Comparison of ENCODE assay signal across 3 fruit fly cellular contexts in the genomic region with DNA sequence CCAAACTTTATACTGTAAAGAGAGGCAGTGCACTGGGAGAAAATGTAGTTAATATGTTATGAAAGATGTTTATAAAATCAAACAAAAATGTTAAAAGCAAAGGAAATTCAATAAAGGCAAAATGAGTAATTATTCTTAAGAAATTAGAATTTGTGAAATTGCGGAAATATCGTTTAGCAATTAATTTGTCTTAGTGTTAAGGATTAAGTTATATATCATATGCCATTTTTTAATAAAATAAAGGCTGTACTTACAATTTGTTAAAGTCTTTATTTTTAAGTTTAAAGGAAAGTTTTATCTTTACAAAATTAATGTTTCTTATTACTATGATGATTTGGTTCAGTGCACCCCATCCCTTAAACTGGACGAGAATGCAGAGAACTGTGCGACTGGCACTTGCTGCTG.
TF ChIP-seq lines count a peak whose summit lies in the region.

No protein-coding gene starts in this region.

TF ChIP-seq in whole organism, embryonic, 481 proteins besides CTCF, POLR2A, EP300 and RAD21 (continued from another document):
- TF ChIP-seq D (optimal IDR thresholded peaks at IDR 0.05; lab: Kevin White, UChicago) (no peak), D (GFP tag; optimal IDR thresholded peaks at IDR 0.05; lab: Kevin White, UChicago) (peak; percentile 6), bsh (GFP tag; optimal IDR thresholded peaks at IDR 0.05; lab: Kevin White, UChicago) (peak in 1 of 2 experiments; percentile 19), phol (tag; optimal IDR thresholded peaks at IDR 0.05; lab: Kevin White, UChicago) (peak; percentile 29), nmo (GFP tag; optimal IDR thresholded peaks at IDR 0.05; lab: Kevin White, UChicago) (peak; percentile 53), kay (GFP tag; optimal IDR thresholded peaks at IDR 0.05; lab: Kevin White, UChicago) (no peak), CG2712 (tag; optimal IDR thresholded peaks at IDR 0.05; lab: Kevin White, UChicago) (peak; percentile 45), dmrt11E (tag; optimal IDR thresholded peaks at IDR 0.05; lab: Kevin White, UChicago) (peak; percentile 9), CG10979 (tag; optimal IDR thresholded peaks at IDR 0.05; lab: Kevin White, UChicago) (peak; percentile 43), unpg (GFP tag; optimal IDR thresholded peaks at IDR 0.05; lab: Kevin White, UChicago) (peak; percentile 0), CG8388 (GFP tag; optimal IDR thresholded peaks at IDR 0.05; lab: Kevin White, UChicago) (peak; percentile 9), sens (GFP tag; lab: Kevin White, UChicago) (peak; percentile 49), CG11504 (tag; optimal IDR thresholded peaks at IDR 0.05; lab: Kevin White, UChicago) (peak; percentile 28), lola (GFP tag; optimal IDR thresholded peaks at IDR 0.05; lab: Kevin White, UChicago) (peak in 1 of 3 experiments; percentile 5)

TF ChIP-seq in whole organism, prepupa, 60 proteins besides CTCF, POLR2A, EP300 and RAD21 (continued from another document):
- TF ChIP-seq CG6163 (GFP tag; IDR thresholded peaks at IDR 0.05; lab: Robert Waterston, UW) (0 out of 3 replicates have a peak, but pooled peaks have one; percentile 43), Eip78C (GFP tag; lab: Kevin White, UChicago) (peak; percentile 94), acj6 (GFP tag; optimal IDR thresholded peaks at IDR 0.05; lab: Kevin White, UChicago) (peak; percentile 77), CG3032 (tag; optimal IDR thresholded peaks at IDR 0.05; lab: Kevin White, UChicago) (peak; percentile 78), salr (GFP tag; optimal IDR thresholded peaks at IDR 0.05; lab: Kevin White, UChicago) (peak in 1 of 2 experiments; percentile 88), CG11762 (GFP tag; optimal IDR thresholded peaks at IDR 0.05; lab: Kevin White, UChicago; ENCODE audit: insufficient read depth) (peak; percentile 53), fd59A (GFP tag; optimal IDR thresholded peaks at IDR 0.05; lab: Kevin White, UChicago) (peak; percentile 49), net (GFP tag; optimal IDR thresholded peaks at IDR 0.05; lab: Kevin White, UChicago) (peak; percentile 65), CG8119 (GFP tag; IDR thresholded peaks at IDR 0.05; lab: Robert Waterston, UW) (peak; percentile 81), dac (GFP tag; optimal IDR thresholded peaks at IDR 0.05; lab: Kevin White, UChicago) (no peak), CG7368 (GFP tag; optimal IDR thresholded peaks at IDR 0.05; lab: Kevin White, UChicago) (peak; percentile 17), CG10669 (GFP tag; optimal IDR thresholded peaks at IDR 0.05; lab: Kevin White, UChicago) (peak; percentile 47), CG4318 (GFP tag; optimal IDR thresholded peaks at IDR 0.05; lab: Kevin White, UChicago) (peak; percentile 55), Sox15 (GFP tag; optimal IDR thresholded peaks at IDR 0.05; lab: Kevin White, UChicago) (peak; percentile 51), Sox102F (GFP tag; optimal IDR thresholded peaks at IDR 0.05; lab: Kevin White, UChicago) (peak; percentile 49), CG8319 (GFP tag; optimal IDR thresholded peaks at IDR 0.05; lab: Kevin White, UChicago) (peak; percentile 17), achi (GFP tag; optimal IDR thresholded peaks at IDR 0.05; lab: Kevin White, UChicago) (peak; percentile 65), CG15336 (GFP tag; IDR thresholded peaks at IDR 0.05; lab: Robert Waterston, UW) (peak; percentile 79), ss (GFP tag; optimal IDR thresholded peaks at IDR 0.05; lab: Kevin White, UChicago) (peak; percentile 31 to 70), topi (GFP tag; optimal IDR thresholded peaks at IDR 0.05; lab: Kevin White, UChicago) (peak; percentile 80), Smox (GFP tag; optimal IDR thresholded peaks at IDR 0.05; lab: Kevin White, UChicago) (peak; percentile 79), CG10631 (GFP tag; optimal IDR thresholded peaks at IDR 0.05; lab: Kevin White, UChicago) (peak; percentile 80), fd85E (GFP tag; optimal IDR thresholded peaks at IDR 0.05; lab: Kevin White, UChicago) (no peak), Sox14 (GFP tag; optimal IDR thresholded peaks at IDR 0.05; lab: Kevin White, UChicago) (peak; percentile 68), CG6792 (GFP tag; optimal IDR thresholded peaks at IDR 0.05; lab: Kevin White, UChicago) (peak; percentile 60), CG34406 (GFP tag; optimal IDR thresholded peaks at IDR 0.05; lab: Kevin White, UChicago) (peak; percentile 78), pdm3 (GFP tag; optimal IDR thresholded peaks at IDR 0.05; lab: Kevin White, UChicago) (peak; percentile 67), CG8632 (GFP tag; optimal IDR thresholded peaks at IDR 0.05; lab: Kevin White, UChicago) (peak; percentile 64), CG16779 (tag; optimal IDR thresholded peaks at IDR 0.05; lab: Kevin White, UChicago) (peak; percentile 14), esn (GFP tag; optimal IDR thresholded peaks at IDR 0.05; lab: Kevin White, UChicago) (peak; percentile 89), Met (GFP tag; optimal IDR thresholded peaks at IDR 0.05; lab: Kevin White, UChicago) (peak; percentile 79), Ets96B (tag; optimal IDR thresholded peaks at IDR 0.05; lab: Kevin White, UChicago) (peak; percentile 76), cyc (GFP tag; optimal IDR thresholded peaks at IDR 0.05; lab: Kevin White, UChicago) (peak; percentile 69), CG6808 (GFP tag; optimal IDR thresholded peaks at IDR 0.05; lab: Kevin White, UChicago) (peak; percentile 80), fkh (GFP tag; optimal IDR thresholded peaks at IDR 0.05; lab: Kevin White, UChicago) (no peak), CG32006 (GFP tag; optimal IDR thresholded peaks at IDR 0.05; lab: Kevin White, UChicago) (peak; percentile 84), CG11902 (GFP tag; optimal IDR thresholded peaks at IDR 0.05; lab: Kevin White, UChicago) (peak; percentile 31), Eip93F (GFP tag; optimal IDR thresholded peaks at IDR 0.05; lab: Kevin White, UChicago) (no peak)

TF ChIP-seq in whole organism, wandering third instar larva, 38 proteins besides CTCF, POLR2A, EP300 and RAD21 (continued from another document):
- TF ChIP-seq ey (GFP tag; optimal IDR thresholded peaks at IDR 0.05; lab: Kevin White, UChicago) (peak; percentile 40), CG9705 (GFP tag; optimal IDR thresholded peaks at IDR 0.05; lab: Kevin White, UChicago) (peak; percentile 22), Hr83 (GFP tag; optimal IDR thresholded peaks at IDR 0.05; lab: Kevin White, UChicago; ENCODE audit: poor library complexity, severe bottlenecking) (no peak), brk (GFP tag; optimal IDR thresholded peaks at IDR 0.05; lab: Kevin White, UChicago) (no peak), Jra (GFP tag; optimal IDR thresholded peaks at IDR 0.05; lab: Kevin White, UChicago) (no peak), CG32264 (GFP tag; optimal IDR thresholded peaks at IDR 0.05; lab: Kevin White, UChicago) (no peak)
